Fruit fly (Drosophila melanogaster): Measurements from ENCODE around the gene CG15239.

Gene CG15239

dm6 chrX:3838648-3839047 is 45.3 kb upstream of the CG15239 start (continued):
- TF ChIP-seq Mrtf (GFP tag; IDR thresholded peaks at IDR 0.05) (peak; percentile 76; the same call in 2 of the 3 replicates), jigr1 (GFP tag; IDR thresholded peaks at IDR 0.05) (peak; percentile 61; the same call in 1 of the 3 replicates), CG9797 (GFP tag; optimal IDR thresholded peaks at IDR 0.05) (no peak), ab (GFP tag; optimal IDR thresholded peaks at IDR 0.05) (peak; percentile 48), CG8281 (tag; optimal IDR thresholded peaks at IDR 0.05) (peak; percentile 50), Meics (GFP tag; optimal IDR thresholded peaks at IDR 0.05) (peak; percentile 81), trem (tag; optimal IDR thresholded peaks at IDR 0.05) (peak; percentile 41), CG7987 (GFP tag; optimal IDR thresholded peaks at IDR 0.05) (peak; percentile 50), ttk (GFP tag; IDR thresholded peaks at IDR 0.05) (peak; percentile 64), CG7786 (GFP tag; optimal IDR thresholded peaks at IDR 0.05) (peak; percentile 74), CG14965 (GFP tag; optimal IDR thresholded peaks at IDR 0.05; ENCODE audit: borderline replicate concordance) (peak; percentile 26), CG32772 (GFP tag; IDR thresholded peaks at IDR 0.05) (peak; percentile 74), CG14014 (GFP tag; IDR thresholded peaks at IDR 0.05) (peak; percentile 85), CG1233 (GFP tag; optimal IDR thresholded peaks at IDR 0.05) (peak; percentile 78), TFAM (GFP tag; optimal IDR thresholded peaks at IDR 0.05) (no peak), slou (GFP tag; optimal IDR thresholded peaks at IDR 0.05) (peak; percentile 36), Med (GFP tag) (peak; percentile 95), ato (GFP tag; IDR thresholded peaks at IDR 0.05; ENCODE audit: partially characterized antibody) (no peak), Rx (GFP tag; IDR thresholded peaks at IDR 0.05) (peak; percentile 71), pros (GFP tag; optimal IDR thresholded peaks at IDR 0.05) (peak; percentile 2), Doc3 (GFP tag; IDR thresholded peaks at IDR 0.05; ENCODE audit: partially characterized antibody) (no peak), crol (GFP tag; IDR thresholded peaks at IDR 0.05) (no peak), Ssrp (tag; optimal IDR thresholded peaks at IDR 0.05) (peak; percentile 60), org-1 (GFP tag; optimal IDR thresholded peaks at IDR 0.05) (peak; percentile 64), pb (GFP tag; optimal IDR thresholded peaks at IDR 0.05) (peak; percentile 67), lab (GFP tag; optimal IDR thresholded peaks at IDR 0.05) (peak; percentile 85), jumu (GFP tag; optimal IDR thresholded peaks at IDR 0.05) (peak; percentile 58), CG1603 (tag; optimal IDR thresholded peaks at IDR 0.05) (peak; percentile 80), CG14860 (GFP tag; IDR thresholded peaks at IDR 0.05; ENCODE audit: partially characterized antibody) (no peak), CG14710 (tag; optimal IDR thresholded peaks at IDR 0.05) (peak; percentile 73), dpn (GFP tag; optimal IDR thresholded peaks at IDR 0.05) (peak; percentile 69 to 81), sug (tag; optimal IDR thresholded peaks at IDR 0.05) (peak; percentile 66), unc-4 (GFP tag; IDR thresholded peaks at IDR 0.05; ENCODE audit: partially characterized antibody) (no peak), CG7928 (GFP tag; optimal IDR thresholded peaks at IDR 0.05) (no peak), CG17802 (tag; optimal IDR thresholded peaks at IDR 0.05) (peak; percentile 48), psq (GFP tag; optimal IDR thresholded peaks at IDR 0.05) (peak; percentile 29), Bdp1 (GFP tag; optimal IDR thresholded peaks at IDR 0.05) (peak; percentile 46), amos (GFP tag; IDR thresholded peaks at IDR 0.05; ENCODE audit: partially characterized antibody) (no peak), Nf-YA (GFP tag; IDR thresholded peaks at IDR 0.05) (0 out of 2 replicates have a peak, but pooled peaks have one; percentile 40), CG10321 (GFP tag; IDR thresholded peaks at IDR 0.05) (peak; percentile 17; the same call in 1 of the 2 replicates), CG10147 (GFP tag; optimal IDR thresholded peaks at IDR 0.05) (peak; percentile 65), Dip2 (GFP tag; IDR thresholded peaks at IDR 0.05) (no peak), CG10366 (GFP tag; IDR thresholded peaks at IDR 0.05) (peak; percentile 69), Atf3 (GFP tag; optimal IDR thresholded peaks at IDR 0.05) (peak; percentile 59), zf30C (GFP tag; optimal IDR thresholded peaks at IDR 0.05) (peak; percentile 72), Fer3 (tag; optimal IDR thresholded peaks at IDR 0.05) (peak; percentile 77), CG5245 (GFP tag; optimal IDR thresholded peaks at IDR 0.05) (peak; percentile 68), schlank (tag; optimal IDR thresholded peaks at IDR 0.05) (peak; percentile 22), CG15601 (tag; optimal IDR thresholded peaks at IDR 0.05) (peak; percentile 67), CG1647 (GFP tag; optimal IDR thresholded peaks at IDR 0.05) (peak; percentile 71)
